Fruit fly (Drosophila melanogaster): ENCODE measurements around the gene CG43867.

DNA sequence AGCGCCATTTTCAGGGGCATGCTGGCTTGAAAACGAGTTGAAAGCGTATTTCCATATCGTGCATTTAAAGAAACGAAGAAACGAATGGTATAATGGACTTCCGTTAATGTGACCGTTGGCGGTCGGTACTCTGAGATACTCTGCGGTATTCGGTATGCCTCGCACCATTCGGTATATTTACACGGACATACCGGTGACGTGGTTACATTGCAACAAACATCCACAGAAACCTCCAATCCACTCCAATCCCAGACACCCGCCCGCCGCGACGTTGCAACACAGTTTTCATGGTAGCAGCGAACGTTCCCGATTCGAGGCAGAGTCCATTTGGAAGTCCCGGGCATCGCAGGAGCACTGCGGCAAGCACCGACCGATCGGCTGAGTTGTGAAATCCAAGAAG is 121.9 kb downstream of the CG43867 start, which contains the start of gene Sec22:
- TF ChIP-seq CG8119 (GFP tag; IDR thresholded peaks at IDR 0.05) = no peak
- TF ChIP-seq fkh (GFP tag; optimal IDR thresholded peaks at IDR 0.05) = no peak
- TF ChIP-seq Ets96B (tag; optimal IDR thresholded peaks at IDR 0.05) = no peak
